Worm (Caenorhabditis elegans) whole organism, L3 larva: ENCODE results near the gene C28D4.10.
"Not testable (repeated sequence)": the region's sequence is repeated elsewhere in the genome, so short reads cannot be mapped to it uniquely, and the experiment has no call there.

Source experiments
- R02D3.7 ChIP-seq: fragments of 150-350 bp; optimal IDR thresholded peaks from 2 replicates; lab custom pipeline; 2014; ENCODE audit warnings: missing biosample characterization, missing genetic modification characterization
- ZK546.5 ChIP-seq: sonication (generic microtip); optimal IDR thresholded peaks from 2 replicates; lab custom pipeline; 2017; ENCODE audit warnings: missing biosample characterization, missing genetic modification characterization
- aly-2 ChIP-seq: fragments of 150-350 bp; optimal IDR thresholded peaks from 2 replicates; lab custom pipeline; 2014; ENCODE audit warnings: missing biosample characterization, missing genetic modification characterization
- ama-1 ChIP-seq: fragments of 150-350 bp; optimal IDR thresholded peaks from 2 replicates; lab custom pipeline; 2018
- ceh-28 ChIP-seq: fragments of 150-350 bp; optimal IDR thresholded peaks from 2 replicates; lab custom pipeline; 2014; ENCODE audit warnings: missing biosample characterization, missing genetic modification reagents, missing genetic modification characterization
- ceh-9 ChIP-seq: sonication (generic microtip); optimal IDR thresholded peaks from 2 replicates; lab custom pipeline; 2018; ENCODE audit warnings: missing biosample characterization, missing genetic modification characterization
- daf-12 ChIP-seq: fragments of 150-350 bp; optimal IDR thresholded peaks from 2 replicates; lab custom pipeline; 2014; ENCODE audit warnings: missing biosample characterization, missing genetic modification reagents, missing genetic modification characterization
- egl-27 ChIP-seq: sonication (generic microtip); optimal IDR thresholded peaks from 4 replicates; lab custom pipeline; 2017; ENCODE audit warnings: missing biosample characterization, missing genetic modification reagents, missing genetic modification characterization
- elt-1 ChIP-seq: fragments of 150-350 bp; optimal IDR thresholded peaks from 2 replicates; lab custom pipeline; 2014; ENCODE audit warnings: missing biosample characterization, missing genetic modification characterization
- elt-2 ChIP-seq: sonication (generic microtip); optimal IDR thresholded peaks from 2 replicates; lab custom pipeline; 2016; ENCODE audit warnings: missing genetic modification reagents, mild to moderate bottlenecking, missing genetic modification characterization, missing compliant biosample characterization
- elt-3 ChIP-seq, 3 experiments: fragments of 150-350 bp in 1 of 3; sonication (generic microtip) in 2 of 3; optimal IDR thresholded peaks; 2 replicates in 2 of 3; 4 replicates in 1 of 3; lab custom pipeline; 2014 to 2017; ENCODE audit warnings: missing biosample characterization in 3 of 3, missing genetic modification characterization in 3 of 3
- eor-1 ChIP-seq, 2 experiments: fragments of 150-350 bp; optimal IDR thresholded peaks; 2 replicates each; lab custom pipeline; 2014 to 2018; ENCODE audit warnings: missing biosample characterization in 2 of 2, missing genetic modification characterization in 2 of 2
- fkh-10 ChIP-seq: sonication (generic microtip); optimal IDR thresholded peaks from 2 replicates; lab custom pipeline; 2017; ENCODE audit warnings: missing biosample characterization, missing genetic modification reagents, missing genetic modification characterization
- fkh-2 ChIP-seq: fragments of 150-350 bp; optimal IDR thresholded peaks from 2 replicates; lab custom pipeline; 2014; ENCODE audit warnings: missing biosample characterization, missing genetic modification reagents, missing genetic modification characterization
- fos-1 ChIP-seq: fragments of 150-350 bp; optimal IDR thresholded peaks from 2 replicates; lab custom pipeline; 2014; ENCODE audit warnings: missing biosample characterization, missing genetic modification characterization
- jun-1 ChIP-seq: fragments of 150-350 bp; optimal IDR thresholded peaks from 2 replicates; lab custom pipeline; 2014; ENCODE audit warnings: missing biosample characterization, missing genetic modification reagents, missing genetic modification characterization
- lin-15B ChIP-seq: fragments of 150-350 bp; optimal IDR thresholded peaks from 2 replicates; lab custom pipeline; 2014; ENCODE audit warnings: missing biosample characterization, missing genetic modification characterization
- lin-39 ChIP-seq: fragments of 150-350 bp; optimal IDR thresholded peaks from 2 replicates; lab custom pipeline; 2018; ENCODE audit warnings: missing biosample characterization, missing genetic modification reagents, missing genetic modification characterization
- lsy-12 ChIP-seq: sonication (generic microtip); optimal IDR thresholded peaks from 2 replicates; lab custom pipeline; 2016; ENCODE audit warnings: mild to moderate bottlenecking, missing genetic modification characterization, missing compliant biosample characterization
- mdl-1 ChIP-seq: fragments of 150-350 bp; optimal IDR thresholded peaks from 2 replicates; lab custom pipeline; 2014; ENCODE audit warnings: missing biosample characterization, missing genetic modification characterization
- mml-1 ChIP-seq: fragments of 150-350 bp; sonication (generic microtip); optimal IDR thresholded peaks from 3 replicates; lab custom pipeline; 2014; ENCODE audit warnings: missing biosample characterization, missing genetic modification characterization
- nfya-1 ChIP-seq: sonication (generic microtip); optimal IDR thresholded peaks from 2 replicates; lab custom pipeline; 2017; ENCODE audit warnings: missing genetic modification characterization, mild to moderate bottlenecking, missing compliant biosample characterization, antibody characterized with exemption, moderate library complexity; ENCODE audit not compliant: insufficient read depth
- nhr-25 ChIP-seq: sonication (generic microtip); optimal IDR thresholded peaks from 2 replicates; lab custom pipeline; 2017; ENCODE audit warnings: missing biosample characterization, missing genetic modification characterization
- nhr-28 ChIP-seq: fragments of 150-350 bp; optimal IDR thresholded peaks from 2 replicates; lab custom pipeline; 2014; ENCODE audit warnings: missing biosample characterization, missing genetic modification characterization
- nhr-43 ChIP-seq: sonication (generic microtip); optimal IDR thresholded peaks from 2 replicates; lab custom pipeline; 2016; ENCODE audit warnings: mild to moderate bottlenecking, missing genetic modification characterization, missing compliant biosample characterization; ENCODE audit not compliant: poor library complexity, severe bottlenecking
- nhr-67 ChIP-seq: fragments of 150-350 bp; optimal IDR thresholded peaks from 2 replicates; lab custom pipeline; 2014; ENCODE audit warnings: missing biosample characterization, missing genetic modification characterization
- nhr-76 ChIP-seq: fragments of 150-350 bp; sonication (generic microtip); optimal IDR thresholded peaks from 5 replicates; lab custom pipeline; 2014; ENCODE audit warnings: missing biosample characterization, missing genetic modification characterization
- pha-4 ChIP-seq: fragments of 150-350 bp; optimal IDR thresholded peaks from 2 replicates; lab custom pipeline; 2014; ENCODE audit warnings: missing biosample characterization, missing genetic modification reagents, missing genetic modification characterization
- pqm-1 ChIP-seq: fragments of 150-350 bp; optimal IDR thresholded peaks from 2 replicates; lab custom pipeline; 2017; ENCODE audit warnings: missing biosample characterization, missing genetic modification characterization, inconsistent platforms
- sea-2 ChIP-seq: fragments of 150-350 bp; sonication (generic microtip); optimal IDR thresholded peaks from 4 replicates; lab custom pipeline; 2014; ENCODE audit warnings: missing biosample characterization, missing genetic modification reagents, missing genetic modification characterization
- skn-1 ChIP-seq: fragments of 150-350 bp; optimal IDR thresholded peaks from 2 replicates; lab custom pipeline; 2014; ENCODE audit warnings: missing biosample characterization, missing genetic modification characterization
- snpc-4 ChIP-seq: fragments of 150-350 bp; optimal IDR thresholded peaks from 2 replicates; lab custom pipeline; 2014; ENCODE audit warnings: missing biosample characterization, missing genetic modification characterization
- tbx-2 ChIP-seq: sonication (generic microtip); optimal IDR thresholded peaks from 2 replicates; lab custom pipeline; 2016; ENCODE audit warnings: mild to moderate bottlenecking, missing genetic modification characterization, missing compliant biosample characterization
- unc-39 ChIP-seq: sonication (generic microtip); optimal IDR thresholded peaks from 4 replicates; lab custom pipeline; 2017; ENCODE audit warnings: missing biosample characterization, missing genetic modification characterization
- ztf-11 ChIP-seq: fragments of 150-350 bp; optimal IDR thresholded peaks from 2 replicates; lab custom pipeline; 2014; ENCODE audit warnings: missing biosample characterization, missing genetic modification characterization

C28D4.10 gene

DNA sequence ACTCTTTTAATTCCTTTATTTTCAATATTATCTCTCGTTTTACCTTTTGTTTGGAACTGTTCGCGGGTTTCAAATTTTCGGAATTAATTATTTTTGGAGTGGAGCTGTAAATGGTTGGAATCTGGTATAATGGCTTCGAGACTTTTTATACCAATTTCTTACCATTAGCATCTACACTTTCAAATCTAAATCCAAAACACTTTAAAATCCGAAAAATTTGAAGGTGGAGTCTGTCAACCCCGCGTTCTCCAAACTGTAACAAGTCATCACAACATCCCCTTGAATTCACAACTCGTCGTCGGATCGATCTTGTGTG is 19.1 kb downstream of the C28D4.10 start, which contains the start of gene nhr-97:
TSS of gene nhr-97 (plus strand) at position 217 of the 316 bp plus-strand sequence.
- no peak for TF ChIP-seq pha-4
- no peak for TF ChIP-seq tbx-2

DNA sequence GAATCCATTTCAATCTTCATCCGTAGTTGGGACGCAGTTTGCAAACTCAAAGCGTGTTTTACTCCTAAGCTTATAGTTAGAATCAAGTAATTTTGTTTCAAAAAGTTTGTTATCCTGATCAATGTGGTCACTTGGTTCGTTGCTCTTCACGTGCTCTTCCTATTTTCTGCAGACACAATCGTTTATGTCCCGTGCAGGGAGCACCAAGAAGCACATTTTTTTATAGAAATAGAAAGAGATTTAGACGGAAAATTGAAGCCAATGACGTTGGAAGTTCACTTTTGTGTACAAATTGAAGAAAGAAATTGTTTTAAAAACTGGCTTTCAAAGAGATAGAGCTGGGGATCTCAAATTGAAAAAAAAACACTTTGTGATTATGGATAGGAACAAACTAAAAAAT is 23.5 kb downstream of the C28D4.10 start:
- no peak for TF ChIP-seq fkh-10 (GFP tag; lab: Kevin White, UChicago)
- peak; percentile 22 for TF ChIP-seq pha-4
- TF ChIP-seq elt-3 (tag; optimal IDR thresholded peaks at IDR 0.05; lab: Kevin White, UChicago): no peak
- peak; percentile 20 for TF ChIP-seq nfya-1

DNA sequence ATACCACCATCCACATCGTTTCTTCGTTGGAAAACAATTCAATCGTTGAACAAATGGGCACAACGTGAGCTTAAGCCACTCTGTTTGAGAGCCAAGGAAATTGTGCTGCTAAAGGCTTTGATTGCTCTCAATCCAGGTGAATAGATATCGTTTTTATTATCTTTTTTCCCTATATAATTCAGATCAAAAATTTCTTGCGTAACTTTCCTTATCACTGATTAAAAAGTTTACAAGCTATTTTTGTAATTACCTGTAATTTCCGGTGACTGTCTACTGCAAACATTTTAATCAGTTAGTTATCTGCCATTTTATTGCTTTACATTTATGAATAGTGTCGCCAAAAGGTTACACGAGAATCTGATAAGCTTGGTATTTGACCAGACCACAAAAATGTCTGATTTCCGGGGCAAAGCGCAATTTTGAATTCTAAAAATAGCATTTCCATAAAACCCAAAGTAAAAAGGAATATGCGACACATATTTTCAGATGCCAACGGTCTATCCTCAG is 24.4 kb downstream of the C28D4.10 start:
- TF ChIP-seq skn-1 (tag; lab: Kevin White, UChicago) (no peak), ztf-11 (tag; lab: Kevin White, UChicago) (no peak), pqm-1 (tag; lab: Kevin White, UChicago) (peak; percentile 91), fkh-2 (no peak), lsy-12 (tag; lab: Kevin White, UChicago) (no peak), nhr-25 (no peak), R02D3.7 (no peak), nhr-43 (tag; lab: Kevin White, UChicago) (no peak), ama-1 (lab: Kevin White, UChicago) (no peak), lin-39 (no peak), jun-1 (tag; lab: Kevin White, UChicago) (peak; percentile 5), pha-4 (no peak), elt-2 (tag; lab: Kevin White, UChicago) (peak; percentile 65), daf-12 (tag; lab: Kevin White, UChicago) (no peak), nhr-67 (tag; lab: Kevin White, UChicago) (no peak), lin-15B (tag; lab: Kevin White, UChicago) (no peak), sea-2 (no peak), egl-27 (tag; lab: Kevin White, UChicago) (no peak)

DNA sequence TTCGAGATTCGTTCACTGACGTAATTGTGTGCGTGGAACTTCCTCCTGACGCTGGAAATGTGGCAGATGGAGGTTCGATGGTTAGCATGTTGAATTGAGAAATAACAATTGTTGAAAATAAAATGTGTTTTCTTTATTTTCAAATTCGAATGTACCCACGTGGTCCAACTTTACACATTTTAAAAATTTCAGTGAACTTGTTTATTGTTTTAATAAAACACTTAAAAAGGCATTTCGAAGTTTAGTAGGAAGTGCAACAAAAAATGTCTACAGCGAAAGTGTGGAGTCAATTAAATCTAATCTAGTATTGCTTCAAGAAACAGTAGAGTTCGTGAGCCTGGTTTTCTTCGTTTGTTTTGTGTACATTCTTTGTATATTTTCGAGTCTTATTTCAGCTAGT is 28.0 kb downstream of the C28D4.10 start, which contains the start of gene ssp-36:
TSS of gene ssp-36 (minus strand) at position 101 of the 400 bp plus-strand sequence.
- TF ChIP-seq unc-39 (tag; lab: Kevin White, UChicago): no peak
- TF ChIP-seq snpc-4 (tag; lab: Kevin White, UChicago): no peak
- no peak for TF ChIP-seq ceh-9
- no peak for TF ChIP-seq fos-1 (tag; lab: Kevin White, UChicago)
- TF ChIP-seq ama-1 (lab: Kevin White, UChicago): no peak
- no peak for TF ChIP-seq mml-1 (tag; lab: Kevin White, UChicago)
- no peak for TF ChIP-seq ceh-28 (tag; lab: Kevin White, UChicago)
- TF ChIP-seq lsy-12 (tag; lab: Kevin White, UChicago): no peak
- TF ChIP-seq elt-2 (tag; lab: Kevin White, UChicago): no peak
- TF ChIP-seq fkh-10 (GFP tag; lab: Kevin White, UChicago): no peak
- no peak for TF ChIP-seq elt-1
- TF ChIP-seq tbx-2: no peak
- no peak for TF ChIP-seq nhr-25
- TF ChIP-seq nhr-76 (tag; lab: Kevin White, UChicago): no peak
- TF ChIP-seq eor-1 (tag; optimal IDR thresholded peaks at IDR 0.05; lab: Kevin White, UChicago): no peak
- TF ChIP-seq mdl-1 (tag; lab: Kevin White, UChicago): no peak
- TF ChIP-seq ZK546.5 (tag; lab: Kevin White, UChicago): no peak
- TF ChIP-seq sea-2: no peak
- no peak for TF ChIP-seq nhr-67 (tag; lab: Kevin White, UChicago)

DNA sequence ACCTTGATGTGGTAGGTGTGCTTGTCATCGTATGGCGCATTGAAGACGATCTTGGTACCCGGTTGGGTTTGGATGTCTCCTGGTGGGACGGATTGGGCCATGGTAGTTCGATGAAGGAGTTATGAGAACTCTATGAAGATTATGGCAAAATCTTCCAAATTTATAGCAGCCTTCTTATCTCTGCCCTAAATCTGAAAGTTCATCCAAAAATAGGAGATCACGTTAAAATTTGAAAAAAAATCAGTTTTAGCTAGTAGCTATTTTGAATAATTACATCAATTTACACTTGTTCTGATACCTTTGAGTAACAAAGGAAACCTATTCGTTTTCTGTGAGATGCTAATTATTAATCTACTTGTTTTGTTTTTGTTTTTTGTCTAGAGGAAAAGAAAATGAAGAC is 28.8 kb downstream of the C28D4.10 start, which contains the start of gene msp-79:
TSS of gene msp-79 (minus strand) at position 101 of the 400 bp plus-strand sequence.
- TF ChIP-seq ama-1 (lab: Kevin White, UChicago); R02D3.7; fkh-10 (GFP tag; lab: Kevin White, UChicago): not testable (repeated sequence)

DNA sequence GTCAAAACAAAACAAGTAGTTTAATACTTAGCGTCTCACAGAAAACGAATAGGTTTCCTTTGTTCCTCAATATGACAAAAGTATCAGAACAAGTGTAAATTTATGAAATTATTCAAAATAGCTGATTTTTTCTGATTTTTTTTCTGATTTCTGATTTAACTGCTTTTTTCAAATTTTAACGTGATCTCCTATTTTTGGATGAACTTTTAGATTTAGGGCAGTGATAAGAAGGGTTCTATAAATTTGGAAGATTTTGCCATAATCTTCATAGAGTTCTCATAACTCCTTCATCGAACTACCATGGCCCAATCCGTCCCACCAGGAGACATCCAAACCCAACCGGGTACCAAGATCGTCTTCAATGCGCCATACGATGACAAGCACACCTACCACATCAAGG is 31.5 kb downstream of the C28D4.10 start, which contains the start of gene msp-78:
TSS of gene msp-78 (plus strand) at position 301 of the 400 bp plus-strand sequence.
- not testable (repeated sequence) for TF ChIP-seq aly-2, jun-1, nhr-28 (tag; lab: Kevin White, UChicago)
